Fruit fly (Drosophila melanogaster): ENCODE measurements around the gene CG32755.
A peak's percentile ranks its signal among the peaks of the same experiment; 100 is the strongest.

The CG32755 gene

DNA sequence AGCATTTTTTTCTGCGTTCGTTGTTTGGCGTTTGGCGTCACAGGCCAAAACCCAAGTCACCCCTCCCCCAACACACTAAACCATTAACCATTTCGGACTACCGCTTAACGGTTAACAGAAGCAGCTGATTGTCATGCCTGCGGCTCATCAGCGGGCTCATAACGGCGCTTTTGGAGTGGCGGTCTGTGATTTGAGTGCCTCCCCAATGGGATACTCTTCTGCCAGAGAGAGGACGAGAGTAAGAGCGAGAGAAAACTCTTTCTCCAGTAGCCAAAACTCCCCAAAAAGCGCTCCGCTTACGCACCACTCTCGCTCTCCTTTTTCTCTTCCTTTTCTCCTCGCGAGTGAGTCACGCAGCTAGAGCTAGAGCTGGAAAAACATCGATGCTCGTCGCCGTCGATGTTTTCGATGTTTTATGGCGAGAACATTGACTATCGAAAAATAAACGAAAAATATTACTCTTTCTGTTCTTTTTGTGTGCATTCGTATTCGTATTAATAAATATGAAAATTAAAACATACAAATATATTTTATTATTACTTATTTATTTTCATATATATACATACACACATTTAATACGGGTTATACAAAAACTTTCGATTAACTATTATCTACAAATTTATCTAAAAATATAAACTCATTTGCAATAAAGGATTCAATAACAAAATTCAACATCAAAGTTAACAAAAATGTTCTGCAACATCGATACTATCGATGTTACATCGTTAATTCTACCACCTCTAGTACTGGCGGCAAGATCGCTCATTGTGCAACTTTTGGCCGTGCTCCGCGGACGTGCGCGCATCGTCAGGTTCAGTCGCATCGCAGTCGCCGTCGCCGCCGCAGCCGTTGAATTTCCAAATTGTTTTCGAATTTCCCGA, 15.7 kb downstream of the CG32755 start, which contains the start of gene Grip (continued):
- TF ChIP-seq Rfx (GFP tag; IDR thresholded peaks at IDR 0.05) (peak; percentile 36; the same call in 1 of the 2 replicates), fd64A (GFP tag; optimal IDR thresholded peaks at IDR 0.05) (no peak), Dbx (GFP tag; IDR thresholded peaks at IDR 0.05) (no peak), run (tag; optimal IDR thresholded peaks at IDR 0.05) (no peak), Spps (tag; optimal IDR thresholded peaks at IDR 0.05) (no peak), gsb-n (tag; optimal IDR thresholded peaks at IDR 0.05) (peak; percentile 18), pan (optimal IDR thresholded peaks at IDR 0.05) (no peak), pan (GFP tag; optimal IDR thresholded peaks at IDR 0.05 in 1 of 2, IDR thresholded peaks at IDR 0.05 in 1 of 2) (peak in 1 of 2 experiments; percentile 38), sob (GFP tag; IDR thresholded peaks at IDR 0.05) (no peak), CG11696 (GFP tag; IDR thresholded peaks at IDR 0.05) (no peak), CG4854 (GFP tag; optimal IDR thresholded peaks at IDR 0.05) (no peak), CG13287 (GFP tag; IDR thresholded peaks at IDR 0.05; ENCODE audit: partially characterized antibody) (peak; percentile 67), CG14667 (GFP tag; IDR thresholded peaks at IDR 0.05) (no peak), Xrp1 (GFP tag; IDR thresholded peaks at IDR 0.05) (peak; percentile 30; the same call in 1 of the 2 replicates), CG14014 (GFP tag; IDR thresholded peaks at IDR 0.05) (no peak), ind (GFP tag; optimal IDR thresholded peaks at IDR 0.05) (peak; percentile 18), knrl (GFP tag; IDR thresholded peaks at IDR 0.05; ENCODE audit: partially characterized antibody) (peak; percentile 68; the same call in 2 of the 3 replicates), Blimp-1 (GFP tag; optimal IDR thresholded peaks at IDR 0.05) (peak; percentile 40), CG9876 (GFP tag; optimal IDR thresholded peaks at IDR 0.05) (no peak), otp (GFP tag; IDR thresholded peaks at IDR 0.05) (no peak), Dip3 (GFP tag; optimal IDR thresholded peaks at IDR 0.05) (no peak), grau (tag; optimal IDR thresholded peaks at IDR 0.05) (peak; percentile 48), Dll (GFP tag; IDR thresholded peaks at IDR 0.05; ENCODE audit: partially characterized antibody) (peak; percentile 82), disco-r (GFP tag; optimal IDR thresholded peaks at IDR 0.05) (no peak), Doc3 (GFP tag; IDR thresholded peaks at IDR 0.05; ENCODE audit: partially characterized antibody) (0 out of 3 replicates have a peak, but pooled peaks have one; percentile 42), ac (GFP tag; optimal IDR thresholded peaks at IDR 0.05) (no peak), Nf-YB (GFP tag; optimal IDR thresholded peaks at IDR 0.05) (peak; percentile 28), CG12391 (tag; optimal IDR thresholded peaks at IDR 0.05) (peak; percentile 72), CG1792 (GFP tag; optimal IDR thresholded peaks at IDR 0.05) (no peak), dmrt99B (tag; optimal IDR thresholded peaks at IDR 0.05) (peak; percentile 11), MBD-R2 (GFP tag; IDR thresholded peaks at IDR 0.05) (no peak), Dek (tag; optimal IDR thresholded peaks at IDR 0.05) (no peak), nerfin-1 (tag; optimal IDR thresholded peaks at IDR 0.05) (no peak), Eip74EF (GFP tag; optimal IDR thresholded peaks at IDR 0.05) (peak in 1 of 2 experiments; percentile 2), CG3726 (GFP tag; IDR thresholded peaks at IDR 0.05) (no peak), CG1603 (tag; optimal IDR thresholded peaks at IDR 0.05) (no peak), vnd (GFP tag; IDR thresholded peaks at IDR 0.05; ENCODE audit: partially characterized antibody) (peak; percentile 51; the same call in 1 of the 3 replicates), hkb (optimal IDR thresholded peaks at IDR 0.05) (no peak), hkb (GFP tag; IDR thresholded peaks at IDR 0.05) (no peak), ttk (GFP tag; IDR thresholded peaks at IDR 0.05) (no peak; the same call in 1 of the 2 replicates), CG14965 (GFP tag; optimal IDR thresholded peaks at IDR 0.05; ENCODE audit: borderline replicate concordance) (no peak), D (optimal IDR thresholded peaks at IDR 0.05) (no peak), D (GFP tag; optimal IDR thresholded peaks at IDR 0.05) (peak; percentile 3), CG17385 (GFP tag; optimal IDR thresholded peaks at IDR 0.05) (peak; percentile 19), CG17328 (GFP tag; IDR thresholded peaks at IDR 0.05) (peak; percentile 17; the same call in 1 of the 2 replicates), bigmax (GFP tag; optimal IDR thresholded peaks at IDR 0.05) (no peak), sens-2 (GFP tag; IDR thresholded peaks at IDR 0.05) (no peak), CG31388 (GFP tag; optimal IDR thresholded peaks at IDR 0.05) (no peak), az2 (GFP tag; optimal IDR thresholded peaks at IDR 0.05) (peak; percentile 30)

Data from whole organism, embryonic.